Worm (Caenorhabditis elegans) whole organism, young adult: ENCODE results near the gene R105.5.
A peak's percentile ranks its signal among the peaks of the same experiment; 100 is the strongest.

Experiments
- B0019.2 ChIP-seq: fragments of 200-800 bp; sonication (Bioruptor generic); conservative IDR thresholded peaks from 2 replicates; pipeline ENCODE4 v1.3.6; 2022; ENCODE audit warnings: missing genetic modification reagents, missing genetic modification characterization, missing compliant biosample characterization
- B0336.3 ChIP-seq: fragments of 200-800 bp; sonication (Bioruptor generic); IDR thresholded peaks from 2 replicates; pipeline ENCODE4 v1.3.6; 2022; ENCODE audit warnings: missing genetic modification characterization, missing compliant biosample characterization
- C06A6.2 ChIP-seq: fragments of 200-800 bp; sonication (Bioruptor generic); conservative IDR thresholded peaks from 2 replicates; pipeline ENCODE4 v1.3.6; 2022; ENCODE audit warnings: missing genetic modification characterization, missing compliant biosample characterization
- C17E4.6 ChIP-seq: fragments of 200-800 bp; sonication (Bioruptor generic); IDR thresholded peaks from 2 replicates; pipeline ENCODE4 v1.3.6; 2022; ENCODE audit warnings: missing genetic modification reagents, missing genetic modification characterization, missing compliant biosample characterization
- D2030.7 ChIP-seq: fragments of 200-800 bp; sonication (Bioruptor generic); IDR thresholded peaks from 2 replicates; pipeline ENCODE4 v1.3.6; 2022; ENCODE audit warnings: missing genetic modification reagents, missing genetic modification characterization, missing compliant biosample characterization
- F49E8.2 ChIP-seq: sonication (generic microtip); optimal IDR thresholded peaks from 3 replicates; lab custom pipeline; 2017; ENCODE audit warnings: missing genetic modification characterization, mild to moderate bottlenecking, missing compliant biosample characterization, antibody characterized with exemption, moderate library complexity; ENCODE audit not compliant: insufficient read depth
- F57C9.4 ChIP-seq: sonication (generic microtip); optimal IDR thresholded peaks from 2 replicates; lab custom pipeline; 2017; ENCODE audit warnings: mild to moderate bottlenecking, missing genetic modification characterization, missing compliant biosample characterization
- Y79H2A.3 ChIP-seq: fragments of 200-800 bp; sonication (Bioruptor generic); conservative IDR thresholded peaks from 2 replicates; pipeline ENCODE4 v1.3.6; 2022; ENCODE audit warnings: missing genetic modification reagents, missing genetic modification characterization, missing compliant biosample characterization
- ZK185.1 ChIP-seq: sonication (generic microtip); optimal IDR thresholded peaks from 2 replicates; lab custom pipeline; 2016; ENCODE audit warnings: mild to moderate bottlenecking, missing genetic modification characterization, missing compliant biosample characterization; ENCODE audit not compliant: poor library complexity, severe bottlenecking
- ama-1 ChIP-seq, 3 experiments: fragments of 150-350 bp in 1 of 3; sonication (generic microtip) in 2 of 3; optimal IDR thresholded peaks; 2 replicates each; lab custom pipeline; 2014 to 2018; ENCODE audit warnings: missing biosample characterization in 2 of 3, missing genetic modification characterization in 2 of 3, missing genetic modification reagents in 2 of 3
- athp-1 ChIP-seq: sonication (generic microtip); optimal IDR thresholded peaks from 2 replicates; lab custom pipeline; 2017; ENCODE audit warnings: mild to moderate bottlenecking, missing genetic modification characterization, missing compliant biosample characterization
- attf-6 ChIP-seq: fragments of 200-800 bp; sonication (Bioruptor generic); IDR thresholded peaks from 2 replicates; pipeline ENCODE4 v1.3.6; 2022; ENCODE audit warnings: missing genetic modification reagents, missing genetic modification characterization, missing compliant biosample characterization
- cebp-1 ChIP-seq, 2 experiments: fragments of 200-800 bp in 1 of 2; sonication (Bioruptor generic) in 1 of 2; sonication (generic microtip) in 1 of 2; IDR thresholded peaks in 1 of 2; optimal IDR thresholded peaks in 1 of 2; 2 replicates each; pipeline versions ENCODE4 v1.3.6 to Lab custom; 2017 to 2022; ENCODE audit warnings: missing compliant biosample characterization in 2 of 2, missing genetic modification characterization in 2 of 2, mild to moderate bottlenecking in 1 of 2, missing genetic modification reagents in 1 of 2, moderate library complexity in 1 of 2
- ceh-100 ChIP-seq: fragments of 200-800 bp; sonication (Bioruptor generic); IDR thresholded peaks from 2 replicates; pipeline ENCODE4 v1.3.6; 2022; ENCODE audit warnings: missing genetic modification reagents, missing genetic modification characterization, missing compliant biosample characterization
- ceh-27 ChIP-seq: fragments of 200-800 bp; sonication (Bioruptor generic); optimal IDR thresholded peaks from 2 replicates; lab custom pipeline; 2018; ENCODE audit warnings: mild to moderate bottlenecking, missing genetic modification characterization, moderate library complexity, missing compliant biosample characterization
- dox-1 ChIP-seq: fragments of 200-800 bp; sonication (Bioruptor generic); IDR thresholded peaks from 2 replicates; pipeline ENCODE4 v1.3.6; 2022; ENCODE audit warnings: missing genetic modification reagents, missing genetic modification characterization, missing compliant biosample characterization
- dpff-1 ChIP-seq: sonication (generic microtip); optimal IDR thresholded peaks from 2 replicates; lab custom pipeline; 2017; ENCODE audit warnings: mild to moderate bottlenecking, missing genetic modification characterization, missing compliant biosample characterization
- dpl-1 ChIP-seq: fragments of 150-350 bp; optimal IDR thresholded peaks from 2 replicates; lab custom pipeline; 2014; ENCODE audit warnings: missing biosample characterization, missing genetic modification reagents, missing genetic modification characterization
- egrh-3 ChIP-seq: fragments of 200-800 bp; sonication (Bioruptor generic); IDR thresholded peaks from 2 replicates; pipeline ENCODE4 v1.3.6; 2022; ENCODE audit warnings: missing genetic modification reagents, missing genetic modification characterization, missing compliant biosample characterization
- ekl-4 ChIP-seq: fragments of 200-800 bp; sonication (Bioruptor generic); IDR thresholded peaks from 2 replicates; pipeline ENCODE4 v1.3.6; 2022; ENCODE audit warnings: missing genetic modification reagents, missing genetic modification characterization, missing compliant biosample characterization
- ets-4 ChIP-seq: fragments of 200-800 bp; sonication (Bioruptor generic); optimal IDR thresholded peaks from 2 replicates; lab custom pipeline; 2018; ENCODE audit warnings: mild to moderate bottlenecking, missing genetic modification characterization, missing compliant biosample characterization
- gei-17 ChIP-seq: fragments of 200-800 bp; sonication (Bioruptor generic); optimal IDR thresholded peaks from 2 replicates; lab custom pipeline; 2018; ENCODE audit warnings: mild to moderate bottlenecking, missing genetic modification characterization, missing compliant biosample characterization
- hlh-12 ChIP-seq: sonication (generic microtip); optimal IDR thresholded peaks from 2 replicates; lab custom pipeline; 2016; ENCODE audit warnings: missing genetic modification characterization, missing compliant biosample characterization
- hmg-1.2 ChIP-seq: fragments of 200-800 bp; sonication (Bioruptor generic); IDR thresholded peaks from 2 replicates; pipeline ENCODE4 v1.3.6; 2022; ENCODE audit warnings: missing genetic modification reagents, missing genetic modification characterization, missing compliant biosample characterization
- hrde-1 ChIP-seq: sonication (generic microtip); optimal IDR thresholded peaks from 2 replicates; lab custom pipeline; 2016; ENCODE audit warnings: missing genetic modification characterization, mild to moderate bottlenecking, missing compliant biosample characterization, moderate library complexity, missing genotype, missing genetic modification reagents, borderline replicate concordance
- let-526 ChIP-seq: fragments of 200-800 bp; sonication (Bioruptor generic); IDR thresholded peaks from 2 replicates; pipeline ENCODE4 v1.3.6; 2022; ENCODE audit warnings: missing genetic modification reagents, missing genetic modification characterization, missing compliant biosample characterization
- lin-26 ChIP-seq: fragments of 200-800 bp; sonication (Bioruptor generic); IDR thresholded peaks from 2 replicates; pipeline ENCODE4 v1.3.6; 2022; ENCODE audit warnings: missing genetic modification reagents, missing genetic modification characterization, missing compliant biosample characterization
- lin-35 ChIP-seq, 3 experiments: fragments of 150-350 bp in 2 of 3; sonication (generic microtip) in 1 of 3; optimal IDR thresholded peaks; 2 replicates each; lab custom pipeline; 2014 to 2018; ENCODE audit warnings: missing biosample characterization in 3 of 3, missing genetic modification characterization in 3 of 3, missing genetic modification reagents in 3 of 3
- lsy-27 ChIP-seq: sonication (generic microtip); optimal IDR thresholded peaks from 2 replicates; lab custom pipeline; 2017; ENCODE audit warnings: missing genetic modification characterization, mild to moderate bottlenecking, missing compliant biosample characterization, antibody characterized with exemption, missing genotype, borderline replicate concordance; ENCODE audit not compliant: insufficient read depth
- madf-10 ChIP-seq: sonication (generic microtip); optimal IDR thresholded peaks from 2 replicates; lab custom pipeline; 2016; ENCODE audit warnings: mild to moderate bottlenecking, missing genetic modification characterization, missing compliant biosample characterization
- madf-6 ChIP-seq: fragments of 200-800 bp; sonication (Bioruptor generic); IDR thresholded peaks from 2 replicates; pipeline ENCODE4 v1.3.6; 2022; ENCODE audit warnings: missing genetic modification reagents, missing genetic modification characterization, missing compliant biosample characterization
- mcd-1 ChIP-seq: fragments of 200-800 bp; sonication (Bioruptor generic); IDR thresholded peaks from 2 replicates; pipeline ENCODE4 v1.3.6; 2022; ENCODE audit warnings: missing genetic modification reagents, missing genetic modification characterization, missing compliant biosample characterization
- mes-4 ChIP-seq: sonication (generic microtip); optimal IDR thresholded peaks from 2 replicates; lab custom pipeline; 2016; ENCODE audit warnings: missing genotype, missing genetic modification characterization, missing compliant biosample characterization
- nfya-1 ChIP-seq: sonication (generic microtip); optimal IDR thresholded peaks from 2 replicates; lab custom pipeline; 2017; ENCODE audit warnings: antibody characterized with exemption, missing compliant biosample characterization, missing genetic modification characterization, borderline replicate concordance; ENCODE audit not compliant: insufficient read depth
- pbrm-1 ChIP-seq: fragments of 200-800 bp; sonication (Bioruptor generic); IDR thresholded peaks from 2 replicates; pipeline ENCODE4 v1.3.6; 2022; ENCODE audit warnings: missing genetic modification reagents, missing genetic modification characterization, missing compliant biosample characterization
- rcor-1 ChIP-seq: fragments of 200-800 bp; sonication (Bioruptor generic); IDR thresholded peaks from 2 replicates; pipeline ENCODE4 v1.3.6; 2022; ENCODE audit warnings: missing genetic modification reagents, missing genetic modification characterization, missing compliant biosample characterization
- rec-8 ChIP-seq, 2 experiments: sonication (generic microtip); optimal IDR thresholded peaks; 2 replicates each; lab custom pipeline; 2016; ENCODE audit warnings: mild to moderate bottlenecking in 2 of 2, missing genetic modification characterization in 2 of 2, missing genetic modification reagents in 2 of 2, missing genotype in 2 of 2, missing biosample characterization in 1 of 2, missing compliant biosample characterization in 1 of 2, moderate library complexity in 1 of 2
- repo-1 ChIP-seq: sonication (generic microtip); optimal IDR thresholded peaks from 2 replicates; lab custom pipeline; 2017; ENCODE audit warnings: mild to moderate bottlenecking, missing genetic modification characterization, missing compliant biosample characterization
- rpc-1 ChIP-seq, 2 experiments: fragments of 150-350 bp in 1 of 2; sonication (generic microtip) in 1 of 2; optimal IDR thresholded peaks; 2 replicates each; lab custom pipeline; 2014 to 2018; ENCODE audit warnings: missing biosample characterization in 1 of 2, missing genetic modification characterization in 1 of 2, missing genetic modification reagents in 1 of 2, missing genotype in 1 of 2
- snpc-3.4 ChIP-seq: sonication (generic microtip); optimal IDR thresholded peaks from 2 replicates; lab custom pipeline; 2017; ENCODE audit warnings: missing genetic modification characterization, mild to moderate bottlenecking, missing compliant biosample characterization, antibody characterized with exemption, moderate library complexity, missing genotype, missing genetic modification reagents
- snpc-4 ChIP-seq, 5 experiments: fragments of 150-350 bp in 1 of 5; sonication (generic microtip) in 4 of 5; optimal IDR thresholded peaks; 2 replicates each; lab custom pipeline; 2014 to 2018; ENCODE audit warnings: missing genetic modification characterization in 5 of 5, missing biosample characterization in 3 of 5, antibody characterized with exemption in 2 of 5, mild to moderate bottlenecking in 2 of 5, missing compliant biosample characterization in 2 of 5, missing genotype in 2 of 5, moderate library complexity in 2 of 5, missing genetic modification reagents in 1 of 5
- somi-1 ChIP-seq: fragments of 200-800 bp; sonication (Bioruptor generic); optimal IDR thresholded peaks from 2 replicates; lab custom pipeline; 2018; ENCODE audit warnings: mild to moderate bottlenecking, missing genetic modification characterization, missing compliant biosample characterization
- sptf-2 ChIP-seq: fragments of 200-800 bp; sonication (Bioruptor generic); optimal IDR thresholded peaks from 2 replicates; lab custom pipeline; 2018; ENCODE audit warnings: mild to moderate bottlenecking, missing genetic modification characterization, missing compliant biosample characterization
- unc-130 ChIP-seq: sonication (generic microtip); optimal IDR thresholded peaks from 2 replicates; lab custom pipeline; 2016; ENCODE audit warnings: missing genetic modification reagents, missing genetic modification characterization, missing compliant biosample characterization
- ztf-26 ChIP-seq: sonication (generic microtip); optimal IDR thresholded peaks from 2 replicates; lab custom pipeline; 2017; ENCODE audit warnings: missing genetic modification characterization, missing compliant biosample characterization

Gene R105.5

ce11 chrIV:4650624-4651094, 14.6 kb downstream of the R105.5 start, which contains the start of gene ubc-9:
Gene ubc-9, plus strand, starts transcription at chrIV:4651044.
- TF ChIP-seq ceh-27 (peak; percentile 17), Y79H2A.3 (no peak), madf-6 (GFP tag; lab: Robert Waterston, UW) (peak; percentile 97), C06A6.2 (GFP tag; lab: Robert Waterston, UW) (0 out of 2 replicates have a peak, but pooled peaks have one; percentile 28), ama-1 (optimal IDR thresholded peaks at IDR 0.05; lab: Kevin White, UChicago) (no peak), ama-1 (GFP tag; optimal IDR thresholded peaks at IDR 0.05; lab: Kevin White, UChicago) (no peak), C17E4.6 (GFP tag; lab: Robert Waterston, UW) (peak; percentile 83; the same call in 1 of the 2 replicates), repo-1 (tag; lab: Kevin White, UChicago) (peak; percentile 3), lsy-27 (tag; lab: Kevin White, UChicago) (peak; percentile 75), hmg-1.2 (GFP tag; lab: Robert Waterston, UW) (peak; percentile 67), attf-6 (peak; percentile 53; the same call in 1 of the 2 replicates), B0019.2 (GFP tag; lab: Robert Waterston, UW) (0 out of 2 replicates have a peak, but pooled peaks have one; percentile 24), rpc-1 (optimal IDR thresholded peaks at IDR 0.05; lab: Kevin White, UChicago) (peak; percentile 15), rpc-1 (tag; optimal IDR thresholded peaks at IDR 0.05; lab: Kevin White, UChicago) (no peak), sptf-2 (GFP tag; lab: Kevin White, UChicago) (no peak), rec-8 (tag; optimal IDR thresholded peaks at IDR 0.05; lab: Kevin White, UChicago) (no peak), pbrm-1 (GFP tag; lab: Robert Waterston, UW) (peak; percentile 87), rcor-1 (peak; percentile 86), F49E8.2 (tag; lab: Kevin White, UChicago) (peak; percentile 52), cebp-1 (GFP tag; IDR thresholded peaks at IDR 0.05; lab: Robert Waterston, UW) (peak; percentile 92), cebp-1 (tag; optimal IDR thresholded peaks at IDR 0.05; lab: Kevin White, UChicago) (peak; percentile 99), athp-1 (tag; lab: Kevin White, UChicago) (peak; percentile 74), egrh-3 (GFP tag; lab: Robert Waterston, UW) (peak; percentile 65; the same call in 1 of the 2 replicates), ekl-4 (GFP tag; lab: Robert Waterston, UW) (peak; percentile 89), ZK185.1 (peak; percentile 57), hlh-12 (tag; lab: Kevin White, UChicago) (no peak), D2030.7 (GFP tag; lab: Robert Waterston, UW) (peak; percentile 81), dpff-1 (tag; lab: Kevin White, UChicago) (no peak), snpc-3.4 (tag; lab: Kevin White, UChicago) (peak; percentile 79), nfya-1 (tag; lab: Kevin White, UChicago) (no peak), lin-35 (GFP tag; optimal IDR thresholded peaks at IDR 0.05; lab: Kevin White, UChicago) (peak; percentile 10 to 56 (median 54)), madf-10 (tag; lab: Kevin White, UChicago) (peak; percentile 92), dox-1 (GFP tag; lab: Robert Waterston, UW) (peak; percentile 92), somi-1 (GFP tag; lab: Kevin White, UChicago) (no peak), lin-26 (peak; percentile 77), mcd-1 (GFP tag; lab: Robert Waterston, UW) (peak; percentile 81), ztf-26 (tag; lab: Kevin White, UChicago) (peak; percentile 17), unc-130 (GFP tag; lab: Kevin White, UChicago) (peak; percentile 58), B0336.3 (GFP tag; lab: Robert Waterston, UW) (peak; percentile 81), ceh-100 (peak; percentile 85), dpl-1 (GFP tag; lab: Kevin White, UChicago) (peak; percentile 84), let-526 (GFP tag; lab: Robert Waterston, UW) (no peak), mes-4 (no peak), ets-4 (GFP tag; lab: Kevin White, UChicago) (no peak), F57C9.4 (no peak), snpc-4 (GFP tag; optimal IDR thresholded peaks at IDR 0.05; lab: Kevin White, UChicago) (peak; percentile 25), snpc-4 (tag; optimal IDR thresholded peaks at IDR 0.05; lab: Kevin White, UChicago) (peak; percentile 49 to 78 (median 67)), gei-17 (GFP tag; lab: Kevin White, UChicago) (no peak), hrde-1 (tag; lab: Kevin White, UChicago) (peak; percentile 30)
